Fruit fly (Drosophila melanogaster) whole organism, embryonic: ENCODE data around the gene CG15404.
A peak's percentile ranks its signal among the peaks of the same experiment; 100 is the strongest.

Source experiments
- BEAF-32 ChIP-seq: fragments of 200-800 bp; sonication (Bioruptor generic); optimal IDR thresholded peaks from 3 replicates; lab custom pipeline; 2017; ENCODE audit warnings: missing biosample characterization, missing genetic modification characterization, mild to moderate bottlenecking, moderate library complexity, missing genetic modification reagents
- CG10209 ChIP-seq: fragments of 200-800 bp; sonication (Bioruptor generic); optimal IDR thresholded peaks from 3 replicates; lab custom pipeline; 2017; ENCODE audit warnings: missing biosample characterization, mild to moderate bottlenecking, missing genetic modification characterization, missing genetic modification reagents
- CG10565 ChIP-seq: fragments of 200-800 bp; sonication (Bioruptor generic); optimal IDR thresholded peaks from 3 replicates; lab custom pipeline; 2016; ENCODE audit warnings: missing biosample characterization, mild to moderate bottlenecking, missing genetic modification characterization
- CG10979 ChIP-seq: fragments of 200-800 bp; sonication (Bioruptor generic); optimal IDR thresholded peaks from 2 replicates; lab custom pipeline; 2018; ENCODE audit warnings: missing biosample characterization, mild to moderate bottlenecking, missing genetic modification characterization, moderate library complexity
- CG12744 ChIP-seq: fragments of 200-800 bp; sonication (Bioruptor generic); optimal IDR thresholded peaks from 2 replicates; lab custom pipeline; 2016; ENCODE audit warnings: missing biosample characterization, missing genetic modification characterization
- CG15479 ChIP-seq: fragments of 200-800 bp; sonication (Bioruptor generic); optimal IDR thresholded peaks from 3 replicates; lab custom pipeline; 2019; ENCODE audit warnings: missing biosample characterization, mild to moderate bottlenecking, missing genetic modification characterization, moderate library complexity
- CG16863 ChIP-seq: fragments of 200-800 bp; sonication (Bioruptor generic); optimal IDR thresholded peaks from 3 replicates; lab custom pipeline; 2016; ENCODE audit warnings: missing biosample characterization, missing genetic modification characterization
- CG17186 ChIP-seq: fragments of 200-800 bp; sonication (Bioruptor generic); optimal IDR thresholded peaks from 3 replicates; lab custom pipeline; 2017; ENCODE audit warnings: missing biosample characterization, missing genetic modification reagents, missing genetic modification characterization
- CG17612 ChIP-seq: fragments of 200-800 bp; sonication (Bioruptor generic); IDR thresholded peaks from 2 replicates; pipeline ENCODE4 v1.3.6; 2022; ENCODE audit warnings: missing biosample characterization, missing genetic modification characterization
- CG18599 ChIP-seq: fragments of 200-800 bp; sonication (Bioruptor generic); optimal IDR thresholded peaks from 3 replicates; lab custom pipeline; 2017; ENCODE audit warnings: missing biosample characterization, missing genetic modification characterization, mild to moderate bottlenecking, moderate library complexity, missing genetic modification reagents
- CG2202 ChIP-seq: fragments of 200-800 bp; sonication (Bioruptor generic); optimal IDR thresholded peaks from 2 replicates; lab custom pipeline; 2018; ENCODE audit warnings: missing biosample characterization, mild to moderate bottlenecking, missing genetic modification characterization
- CG31224 ChIP-seq: fragments of 200-800 bp; sonication (Bioruptor generic); IDR thresholded peaks from 2 replicates; pipeline ENCODE4 v1.3.6; 2022; ENCODE audit warnings: missing biosample characterization, missing genetic modification characterization
- CG34376 ChIP-seq: fragments of 200-800 bp; sonication (Bioruptor generic); optimal IDR thresholded peaks from 2 replicates; lab custom pipeline; 2018; ENCODE audit warnings: missing biosample characterization, mild to moderate bottlenecking, missing genetic modification characterization
- CG3726 ChIP-seq: fragments of 200-800 bp; sonication (Bioruptor generic); IDR thresholded peaks from 3 replicates; pipeline ENCODE4, ENCODE4 v1.3.6; 2022; ENCODE audit warnings: missing biosample characterization, missing genetic modification characterization
- CG6683 ChIP-seq: fragments of 200-800 bp; sonication (Bioruptor generic); optimal IDR thresholded peaks from 2 replicates; lab custom pipeline; 2017; ENCODE audit warnings: missing biosample characterization, mild to moderate bottlenecking, missing genetic modification characterization, missing genetic modification reagents
- Dref ChIP-seq: fragments of 200-800 bp; sonication (Bioruptor generic); IDR thresholded peaks from 2 replicates; pipeline ENCODE4 v1.3.6; 2022; ENCODE audit warnings: missing biosample characterization, missing genetic modification characterization
- E2f2 ChIP-seq: fragments of 200-800 bp; sonication (Bioruptor generic); IDR thresholded peaks from 2 replicates; pipeline ENCODE4 v1.3.6; 2022; ENCODE audit warnings: missing biosample characterization, missing genetic modification characterization
- ERR ChIP-seq: fragments of 200-800 bp; sonication (Bioruptor generic); optimal IDR thresholded peaks from 2 replicates; lab custom pipeline; 2016; ENCODE audit warnings: missing biosample characterization, missing genetic modification characterization
- Hsf ChIP-seq: fragments of 200-800 bp; sonication (Bioruptor generic); optimal IDR thresholded peaks from 3 replicates; lab custom pipeline; 2016; ENCODE audit warnings: missing biosample characterization, missing genetic modification characterization
- Kr ChIP-seq: fragments of 200-800 bp; sonication (Bioruptor generic); optimal IDR thresholded peaks from 2 replicates; lab custom pipeline; 2017; ENCODE audit warnings: missing biosample characterization, mild to moderate bottlenecking, missing genetic modification characterization
- MBD-R2 ChIP-seq: fragments of 200-800 bp; sonication (Bioruptor generic); IDR thresholded peaks from 2 replicates; pipeline ENCODE4 v1.3.6; 2022; ENCODE audit warnings: missing biosample characterization, missing genetic modification characterization
- MESR4 ChIP-seq: fragments of 200-800 bp; sonication (Bioruptor generic); optimal IDR thresholded peaks from 2 replicates; lab custom pipeline; 2018; ENCODE audit warnings: missing biosample characterization, mild to moderate bottlenecking, missing genetic modification characterization, moderate library complexity
- Nf-YA ChIP-seq: fragments of 200-800 bp; sonication (Bioruptor generic); IDR thresholded peaks from 2 replicates; pipeline ENCODE4 v1.3.6; 2022; ENCODE audit warnings: missing biosample characterization, missing genetic modification characterization
- Optix ChIP-seq: fragments of 200-800 bp; sonication (Bioruptor generic); IDR thresholded peaks from 3 replicates; pipeline ENCODE4 v1.3.6; 2022; ENCODE audit warnings: missing biosample characterization, missing genetic modification characterization
- Scr ChIP-seq: fragments of 200-800 bp; sonication (Bioruptor generic); IDR thresholded peaks from 2 replicates; pipeline ENCODE4 v1.3.6; 2022; ENCODE audit warnings: missing biosample characterization, missing genetic modification characterization; ENCODE audit not compliant: partially characterized antibody
- aop ChIP-seq: fragments of 200-800 bp; sonication (Bioruptor generic); IDR thresholded peaks from 2 replicates; pipeline ENCODE4 v1.3.6; 2022; ENCODE audit warnings: missing biosample characterization, missing genetic modification characterization
- ato ChIP-seq: fragments of 200-800 bp; sonication (Bioruptor generic); IDR thresholded peaks from 2 replicates; pipeline ENCODE4 v1.3.6; 2022; ENCODE audit warnings: missing biosample characterization, missing genetic modification characterization; ENCODE audit not compliant: partially characterized antibody
- bsh ChIP-seq, 2 experiments: fragments of 200-800 bp; sonication (Bioruptor generic); optimal IDR thresholded peaks; 2 replicates each; lab custom pipeline; 2017 to 2018; ENCODE audit warnings: mild to moderate bottlenecking in 2 of 2, missing biosample characterization in 2 of 2, missing genetic modification characterization in 2 of 2, moderate library complexity in 1 of 2
- chinmo ChIP-seq: fragments of 200-800 bp; sonication (Bioruptor generic); IDR thresholded peaks from 4 replicates; pipeline ENCODE4 v1.3.6; 2022; ENCODE audit warnings: missing biosample characterization, missing genetic modification characterization; ENCODE audit not compliant: partially characterized antibody
- croc ChIP-seq: fragments of 200-800 bp; sonication (Bioruptor generic); conservative IDR thresholded peaks from 3 replicates; pipeline ENCODE4 v1.3.6; 2022; ENCODE audit warnings: missing biosample characterization, missing genetic modification characterization
- dm ChIP-seq: fragments of 200-800 bp; sonication (Bioruptor generic); optimal IDR thresholded peaks from 3 replicates; lab custom pipeline; 2016; ENCODE audit warnings: missing biosample characterization, missing genetic modification characterization
- emc ChIP-seq: fragments of 200-800 bp; sonication (Bioruptor generic); optimal IDR thresholded peaks from 2 replicates; lab custom pipeline; 2016; ENCODE audit warnings: missing biosample characterization, missing genetic modification characterization
- en ChIP-seq: fragments of 200-800 bp; sonication (Bioruptor generic); optimal IDR thresholded peaks from 2 replicates; lab custom pipeline; 2016; ENCODE audit warnings: missing biosample characterization, missing genetic modification characterization
- ewg ChIP-seq: fragments of 200-800 bp; sonication (Bioruptor generic); optimal IDR thresholded peaks from 3 replicates; lab custom pipeline; 2017; ENCODE audit warnings: mild to moderate bottlenecking, missing biosample characterization, missing genetic modification reagents, missing genetic modification characterization
- fd102C ChIP-seq: fragments of 200-800 bp; sonication (Bioruptor generic); optimal IDR thresholded peaks from 2 replicates; lab custom pipeline; 2018; ENCODE audit warnings: missing biosample characterization, mild to moderate bottlenecking, missing genetic modification characterization, moderate library complexity
- hkb ChIP-seq, 2 experiments: fragments of 200-800 bp in 1 of 2; fragments of >200 bp in 1 of 2; sonication (Bioruptor generic) in 1 of 2; IDR thresholded peaks in 1 of 2; optimal IDR thresholded peaks in 1 of 2; 2 replicates each; pipeline versions ENCODE4 v1.3.6 to Lab custom; 2017 to 2022; ENCODE audit warnings: missing biosample characterization in 1 of 2, missing genetic modification characterization in 1 of 2
- kah ChIP-seq: fragments of 200-800 bp; sonication (Bioruptor generic); optimal IDR thresholded peaks from 2 replicates; lab custom pipeline; 2018; ENCODE audit warnings: missing biosample characterization, mild to moderate bottlenecking, missing genetic modification characterization
- lov ChIP-seq, 2 experiments: fragments of 200-800 bp in 1 of 2; fragments of >200 bp in 1 of 2; sonication (Bioruptor generic) in 1 of 2; IDR thresholded peaks in 1 of 2; optimal IDR thresholded peaks in 1 of 2; 2 replicates in 1 of 2; 3 replicates in 1 of 2; pipeline versions ENCODE4 v1.3.6 to Lab custom; 2017 to 2022; ENCODE audit warnings: missing biosample characterization in 1 of 2, missing genetic modification characterization in 1 of 2
- mirr ChIP-seq: fragments of 200-800 bp; sonication (Bioruptor generic); optimal IDR thresholded peaks from 3 replicates; lab custom pipeline; 2018; ENCODE audit warnings: missing biosample characterization, mild to moderate bottlenecking, missing genetic modification characterization
- odd ChIP-seq: fragments of 200-800 bp; sonication (Bioruptor generic); optimal IDR thresholded peaks from 2 replicates; lab custom pipeline; 2017; ENCODE audit warnings: missing biosample characterization, mild to moderate bottlenecking, missing genetic modification characterization
- prd ChIP-seq, 3 experiments: fragments of >200 bp in 2 of 3; fragments of 200-800 bp in 1 of 3; sonication (Bioruptor generic) in 1 of 3; optimal IDR thresholded peaks in 2 of 3; IDR thresholded peaks in 1 of 3; 2 replicates in 2 of 3; 3 replicates in 1 of 3; pipeline versions ENCODE4 v1.3.6 to Lab custom; 2017 to 2022; ENCODE audit warnings: missing biosample characterization in 1 of 3, missing genetic modification characterization in 1 of 3
- sd ChIP-seq: fragments of 200-800 bp; sonication (Bioruptor generic); optimal IDR thresholded peaks from 3 replicates; lab custom pipeline; 2018; ENCODE audit warnings: missing biosample characterization, mild to moderate bottlenecking, missing genetic modification characterization, moderate library complexity
- so ChIP-seq: fragments of 200-800 bp; sonication (Bioruptor generic); IDR thresholded peaks from 3 replicates; pipeline ENCODE4 v1.3.6; 2022; ENCODE audit warnings: missing biosample characterization, missing genetic modification characterization
- trh ChIP-seq: fragments of 200-800 bp; sonication (Bioruptor generic); optimal IDR thresholded peaks from 2 replicates; lab custom pipeline; 2016; ENCODE audit warnings: missing biosample characterization, missing genetic modification characterization
- vvl ChIP-seq: fragments of 200-800 bp; sonication (Bioruptor generic); IDR thresholded peaks from 2 replicates; pipeline ENCODE4 v1.3.6; 2022; ENCODE audit warnings: missing biosample characterization, missing genetic modification characterization
- wdn ChIP-seq: fragments of 200-800 bp; sonication (Bioruptor generic); IDR thresholded peaks from 2 replicates; pipeline ENCODE4 v1.3.6; 2022; ENCODE audit warnings: missing biosample characterization, missing genetic modification characterization

The CG15404 gene

DNA sequence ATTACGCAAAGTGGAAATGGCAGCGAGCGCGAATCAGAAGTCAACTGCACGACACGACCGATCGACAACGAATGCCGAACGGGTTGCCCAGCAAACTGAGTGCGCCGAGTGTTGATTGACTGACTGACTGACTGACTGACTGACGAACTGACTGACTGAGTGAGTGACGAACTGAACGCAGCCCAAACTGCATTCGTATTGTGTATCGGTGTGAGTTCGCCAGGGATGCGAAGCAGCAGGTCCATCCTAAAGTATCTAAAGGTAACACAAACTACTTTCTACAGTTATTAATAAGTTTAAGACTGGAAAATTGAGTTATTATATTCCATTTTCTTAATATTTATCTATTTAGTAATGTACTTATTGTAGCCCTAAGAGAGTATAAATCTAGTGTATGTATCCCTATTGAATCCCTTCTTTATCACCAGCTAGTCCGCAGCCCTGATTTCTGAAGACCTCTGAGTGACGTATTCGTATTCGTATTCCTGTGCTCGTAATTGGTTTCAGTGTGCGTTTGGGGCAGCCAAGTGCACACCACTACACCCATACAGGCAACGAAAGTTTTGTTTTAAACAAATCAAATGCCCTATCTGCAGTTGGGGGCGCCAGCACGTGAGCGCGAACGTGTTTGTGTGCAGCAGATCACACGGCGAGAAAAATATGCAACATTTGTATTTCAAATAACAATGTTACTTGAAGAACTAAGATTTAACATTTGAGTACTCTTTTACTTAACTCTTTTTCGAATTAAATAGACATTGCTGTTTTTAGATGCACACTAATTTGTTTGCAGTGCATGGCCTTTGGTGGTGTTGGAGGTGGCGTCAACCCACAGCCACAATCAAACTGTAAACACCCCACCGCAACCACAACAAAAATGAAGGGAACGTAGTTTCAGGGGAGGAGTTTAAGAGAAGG is 20.8 kb upstream of the CG15404 start (continued):
- TF ChIP-seq CG12744, result peak; percentile 63
- peak; percentile 92 for TF ChIP-seq CG10209
- TF ChIP-seq CG15479 (GFP tag; lab: Kevin White, UChicago), result no peak
- TF ChIP-seq mirr, result peak; percentile 58
- peak; percentile 93 for TF ChIP-seq lov (optimal IDR thresholded peaks at IDR 0.05; lab: Kevin White, UChicago)
- peak; percentile 96 for TF ChIP-seq lov (GFP tag; IDR thresholded peaks at IDR 0.05; lab: Robert Waterston, UW)
- peak; percentile 87 for TF ChIP-seq ERR (GFP tag; lab: Kevin White, UChicago)
- peak; percentile 72 for TF ChIP-seq CG10565 (GFP tag; lab: Kevin White, UChicago)
- TF ChIP-seq Dref (GFP tag; lab: Robert Waterston, UW), result no peak
- peak; percentile 82 for TF ChIP-seq trh
- peak; percentile 25 for TF ChIP-seq CG34376 (GFP tag; lab: Kevin White, UChicago)
- TF ChIP-seq MESR4 (GFP tag; lab: Kevin White, UChicago), result peak; percentile 30
- no peak for TF ChIP-seq chinmo
- TF ChIP-seq en (GFP tag; lab: Kevin White, UChicago), result peak; percentile 93
- TF ChIP-seq Nf-YA (GFP tag; lab: Robert Waterston, UW), result peak; percentile 89
- peak; percentile 97 for TF ChIP-seq CG16863 (GFP tag; lab: Kevin White, UChicago)
- TF ChIP-seq CG6683, result peak; percentile 80
- TF ChIP-seq MBD-R2, result peak; percentile 68
- TF ChIP-seq CG2202, result peak; percentile 94
- TF ChIP-seq Optix (GFP tag; lab: Robert Waterston, UW), result peak; percentile 92
- TF ChIP-seq CG17612 (GFP tag; lab: Robert Waterston, UW), result peak; percentile 69
- TF ChIP-seq ato, result no peak
- peak; percentile 89 for TF ChIP-seq CG3726
- TF ChIP-seq CG10979 (tag; lab: Kevin White, UChicago), result peak; percentile 96
- TF ChIP-seq emc (GFP tag; lab: Kevin White, UChicago), result peak; percentile 72
- TF ChIP-seq hkb (optimal IDR thresholded peaks at IDR 0.05; lab: Kevin White, UChicago), result no peak
- peak; percentile 96 for TF ChIP-seq hkb (GFP tag; IDR thresholded peaks at IDR 0.05; lab: Robert Waterston, UW)
- TF ChIP-seq so (GFP tag; lab: Robert Waterston, UW), result peak; percentile 87
- peak; percentile 41 for TF ChIP-seq fd102C (GFP tag; lab: Kevin White, UChicago)
- TF ChIP-seq BEAF-32 (GFP tag; lab: Kevin White, UChicago), result no peak
- peak; percentile 62; the same call in 1 of the 2 replicates for TF ChIP-seq aop
- TF ChIP-seq odd, result peak; percentile 85
- TF ChIP-seq Scr (GFP tag; lab: Robert Waterston, UW), result no peak
- TF ChIP-seq prd (optimal IDR thresholded peaks at IDR 0.05; lab: Kevin White, UChicago), result no peak
- peak; percentile 95 for TF ChIP-seq prd (GFP tag; IDR thresholded peaks at IDR 0.05; lab: Robert Waterston, UW)
- peak; percentile 89 for TF ChIP-seq dm (GFP tag; lab: Kevin White, UChicago)
- TF ChIP-seq sd, result peak; percentile 64
- TF ChIP-seq bsh (GFP tag; optimal IDR thresholded peaks at IDR 0.05; lab: Kevin White, UChicago), result peak; percentile 53 to 98
- TF ChIP-seq Kr (GFP tag; lab: Kevin White, UChicago), result no peak
- peak; percentile 93 for TF ChIP-seq ewg (GFP tag; lab: Kevin White, UChicago)
- TF ChIP-seq CG17186 (GFP tag; lab: Kevin White, UChicago), result peak; percentile 82
- peak; percentile 72 for TF ChIP-seq E2f2 (GFP tag; lab: Robert Waterston, UW)
- peak; percentile 64; the same call in 1 of the 2 replicates for TF ChIP-seq wdn (GFP tag; lab: Robert Waterston, UW)
- peak; percentile 50; the same call in 1 of the 2 replicates for TF ChIP-seq CG31224 (GFP tag; lab: Robert Waterston, UW)
- TF ChIP-seq vvl, result peak; percentile 97
- peak; percentile 95 for TF ChIP-seq croc (GFP tag; lab: Robert Waterston, UW)
- peak; percentile 89 for TF ChIP-seq kah
- peak; percentile 95 for TF ChIP-seq Hsf (GFP tag; lab: Kevin White, UChicago)
- peak; percentile 92 for TF ChIP-seq CG18599 (GFP tag; lab: Kevin White, UChicago)
